Worm (Caenorhabditis elegans): ENCODE results near the gene sdz-9.

Gene sdz-9

ce11 chrII:2725561-2725960 lies 47.9 kb downstream of the sdz-9 start, which contains the start of the genes T05A8.11 and nep-2:
T05A8.11 (minus strand) TSS chrII:2725661.
nep-2 (minus strand) TSS chrII:2725752.
- TF ChIP-seq lsy-2 (tag; optimal IDR thresholded peaks at IDR 0.05): no peak
- TF ChIP-seq unc-39 (tag; optimal IDR thresholded peaks at IDR 0.05): no peak
- TF ChIP-seq elt-3 (tag; optimal IDR thresholded peaks at IDR 0.05): no peak
- no peak for TF ChIP-seq nhr-23 (tag; optimal IDR thresholded peaks at IDR 0.05)
- TF ChIP-seq unc-55 (GFP tag; optimal IDR thresholded peaks at IDR 0.05): no peak
- no peak for TF ChIP-seq nhr-237 (tag; optimal IDR thresholded peaks at IDR 0.05)
- TF ChIP-seq elt-1 (tag; optimal IDR thresholded peaks at IDR 0.05): no peak
- no peak for TF ChIP-seq mdl-1 (tag; optimal IDR thresholded peaks at IDR 0.05)
- no peak for TF ChIP-seq fos-1 (tag; optimal IDR thresholded peaks at IDR 0.05)
- TF ChIP-seq ztf-11 (tag; optimal IDR thresholded peaks at IDR 0.05): no peak
- TF ChIP-seq R02D3.7 (tag; optimal IDR thresholded peaks at IDR 0.05): no peak
- no peak for TF ChIP-seq sem-4 (tag; optimal IDR thresholded peaks at IDR 0.05)
- TF ChIP-seq nhr-129 (tag; optimal IDR thresholded peaks at IDR 0.05): no peak
- no peak for TF ChIP-seq nhr-10 (tag; optimal IDR thresholded peaks at IDR 0.05)
